Fruit fly (Drosophila melanogaster): ENCODE results near the gene bcn92.

The bcn92 gene

dm6 chrX:2149478-2149877, at the start of gene bcn92:
Gene bcn92 (minus strand): TSS chrX:2149647.
- TF ChIP-seq noc (tag; optimal IDR thresholded peaks at IDR 0.05), result peak; percentile 3

dm6 chrX:2198272-2198571, 48.8 kb upstream of the bcn92 start:
- TF ChIP-seq noc (tag; optimal IDR thresholded peaks at IDR 0.05), result no peak

- TF ChIP-seq noc (tag; optimal IDR thresholded peaks at IDR 0.05), result no peak
Observed at dm6 chrX:2197414-2198271, 48.2 kb upstream of the bcn92 start.

dm6 chrX:2196086-2196732, 46.8 kb upstream of the bcn92 start:
- TF ChIP-seq noc (tag; optimal IDR thresholded peaks at IDR 0.05), result no peak

- TF ChIP-seq noc (tag; optimal IDR thresholded peaks at IDR 0.05), result peak; percentile 49
Observed at dm6 chrX:2194208-2195094, 45.0 kb upstream of the bcn92 start.

dm6 chrX:2193809-2194207, 44.4 kb upstream of the bcn92 start, which contains the start of gene CG14053:
Gene CG14053 (minus strand): TSS chrX:2193909.
- TF ChIP-seq noc (tag; optimal IDR thresholded peaks at IDR 0.05), result no peak

dm6 chrX:2193158-2193557, 43.7 kb upstream of the bcn92 start:
- TF ChIP-seq noc (tag; optimal IDR thresholded peaks at IDR 0.05), result no peak

dm6 chrX:2191896-2192295, 42.4 kb upstream of the bcn92 start:
- no peak for TF ChIP-seq noc (tag; optimal IDR thresholded peaks at IDR 0.05)

dm6 chrX:2188888-2189287, 39.4 kb upstream of the bcn92 start, which contains the start of gene Mct1:
Gene Mct1 (plus strand): TSS chrX:2189188.
- no peak for TF ChIP-seq noc (tag; optimal IDR thresholded peaks at IDR 0.05)

dm6 chrX:2187520-2187919, 38.1 kb upstream of the bcn92 start, which contains the start of gene CG3457:
Gene CG3457 (plus strand): TSS chrX:2187820.
- no peak for TF ChIP-seq noc (tag; optimal IDR thresholded peaks at IDR 0.05)

dm6 chrX:2186555-2186954, 37.1 kb upstream of the bcn92 start, which contains the start of gene CG17777:
Gene CG17777 (plus strand): TSS chrX:2186855.
- no peak for TF ChIP-seq noc (tag; optimal IDR thresholded peaks at IDR 0.05)

- peak; percentile 36 for TF ChIP-seq noc (tag; optimal IDR thresholded peaks at IDR 0.05)
Observed at dm6 chrX:2184563-2184962, 35.1 kb upstream of the bcn92 start, which contains the start of the genes Nmd3 and CG17776. Gene Nmd3 (minus strand): TSS chrX:2184668. Gene CG17776 (plus strand): TSS chrX:2184725.

dm6 chrX:2180750-2181261, 31.4 kb upstream of the bcn92 start, which contains the start of gene pn:
Gene pn (plus strand): TSS chrX:2181211.
- no peak for TF ChIP-seq noc (tag; optimal IDR thresholded peaks at IDR 0.05)

- no peak for TF ChIP-seq noc (tag; optimal IDR thresholded peaks at IDR 0.05)
Observed at dm6 chrX:2178802-2179201, 29.4 kb upstream of the bcn92 start, which contains the start of gene Cyp4ae1. Gene Cyp4ae1 (plus strand): TSS chrX:2179007.

- TF ChIP-seq noc (tag; optimal IDR thresholded peaks at IDR 0.05), result no peak
Observed at dm6 chrX:2175956-2176469, 26.6 kb upstream of the bcn92 start, which contains the start of gene Cyp4d2. Gene Cyp4d2 (plus strand): TSS chrX:2176006.

Data from whole organism, larva.